Worm (Caenorhabditis elegans): Measurements from ENCODE around the gene sec-10.

- TF ChIP-seq snpc-1.3 (tag; optimal IDR thresholded peaks at IDR 0.05; ENCODE audit: insufficient read depth): no peak
- no peak for TF ChIP-seq snpc-4 (GFP tag; optimal IDR thresholded peaks at IDR 0.05)
- TF ChIP-seq snpc-4 (tag; optimal IDR thresholded peaks at IDR 0.05): no peak
- TF ChIP-seq sptf-2 (GFP tag; optimal IDR thresholded peaks at IDR 0.05): no peak
- TF ChIP-seq ztf-18 (tag; optimal IDR thresholded peaks at IDR 0.05): no peak
- no peak for TF ChIP-seq nhr-27 (tag; optimal IDR thresholded peaks at IDR 0.05)
- TF ChIP-seq T26A5.8 (tag; optimal IDR thresholded peaks at IDR 0.05): no peak
- no peak for TF ChIP-seq pha-4 (tag; optimal IDR thresholded peaks at IDR 0.05)
- no peak for TF ChIP-seq ztf-25 (GFP tag; IDR thresholded peaks at IDR 0.05)
- TF ChIP-seq rpc-1 (optimal IDR thresholded peaks at IDR 0.05): no peak
- no peak for TF ChIP-seq rpc-1 (tag; optimal IDR thresholded peaks at IDR 0.05)
Observed at ce11 chrIV:7743539-7743938, 38.8 kb downstream of the sec-10 start, which contains the start of gene npr-35.

Data from whole organism, young adult.